Fruit fly (Drosophila melanogaster) S2 (cell line): ENCODE measurements around the gene CG7601.
A peak's percentile ranks its signal among the peaks of the same experiment; 100 is the strongest.

ENCODE experiments used
- CG8478 ChIP-seq: fragments of >200 bp; optimal IDR thresholded peaks from 2 replicates; lab custom pipeline; 2018
- CTCF ChIP-seq, 2 experiments: fragments of >200 bp; optimal IDR thresholded peaks; 2 replicates each; lab custom pipeline; 2018

DNA sequence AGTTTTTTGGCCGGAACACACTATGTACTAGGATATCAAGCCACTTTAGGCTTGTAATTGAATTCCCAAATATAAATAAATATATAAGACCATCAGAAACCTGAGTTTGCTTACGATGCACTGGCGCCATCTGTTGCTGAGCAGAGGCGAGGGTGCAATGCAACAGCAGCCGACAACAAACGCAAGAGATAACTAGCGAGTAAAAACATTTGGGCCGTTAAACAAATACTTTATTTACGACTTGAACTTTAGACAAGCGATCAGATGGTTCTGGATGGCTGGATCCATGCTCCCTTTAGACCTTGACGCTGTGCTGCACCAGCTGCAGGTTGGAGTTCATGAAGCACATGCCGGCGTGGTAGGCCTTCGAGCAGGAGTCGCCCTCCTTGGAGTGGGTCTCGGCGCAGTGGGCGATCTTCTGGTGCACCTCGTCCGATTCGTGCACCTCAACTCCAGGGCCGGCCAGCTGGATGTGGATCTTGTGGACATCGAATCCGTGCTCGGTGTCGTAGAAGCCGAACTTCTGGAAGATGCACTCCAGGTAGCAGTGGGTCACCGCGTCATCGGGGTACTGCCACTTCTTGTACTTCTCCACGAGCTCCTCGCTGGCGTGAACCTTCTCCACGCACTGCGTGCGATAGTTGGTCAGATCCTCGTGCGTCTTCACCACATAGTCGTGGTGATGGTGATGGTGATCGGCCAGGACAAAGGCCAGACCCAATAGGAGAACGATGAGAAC is 20.3 kb downstream of the CG7601 start:
- TF ChIP-seq CTCF (optimal IDR thresholded peaks at IDR 0.05; lab: Kevin White, UChicago) (peak; percentile 84 to 88), CG8478 (lab: Kevin White, UChicago) (no peak)
